Worm (Caenorhabditis elegans) whole organism, L1 larva: ENCODE results near the gene C25H3.17.

Source experiments
- alr-1 ChIP-seq: fragments of 200-800 bp; sonication (Bioruptor generic); optimal IDR thresholded peaks from 2 replicates; lab custom pipeline; 2018; ENCODE audit warnings: borderline replicate concordance, mild to moderate bottlenecking, missing genetic modification characterization, missing compliant biosample characterization
- egl-27 ChIP-seq, 2 experiments: fragments of 150-350 bp in 1 of 2; sonication (generic microtip); optimal IDR thresholded peaks; 3 replicates each; lab custom pipeline; 2017 to 2018; ENCODE audit warnings: missing biosample characterization in 2 of 2, missing genetic modification characterization in 2 of 2, missing genetic modification reagents in 2 of 2
- elt-3 ChIP-seq, 6 experiments: fragments of 150-350 bp in 1 of 6; sonication (generic microtip); optimal IDR thresholded peaks; 2 replicates each; lab custom pipeline; 2017 to 2018; ENCODE audit warnings: missing biosample characterization in 6 of 6, missing genetic modification characterization in 6 of 6, inconsistent platforms in 1 of 6
- fkh-10 ChIP-seq: sonication (generic microtip); optimal IDR thresholded peaks from 2 replicates; lab custom pipeline; 2017; ENCODE audit warnings: missing biosample characterization, missing genetic modification reagents, missing genetic modification characterization
- jun-1 ChIP-seq: fragments of 150-350 bp; optimal IDR thresholded peaks from 2 replicates; lab custom pipeline; 2014; ENCODE audit warnings: missing biosample characterization, missing genetic modification reagents, missing genetic modification characterization
- lin-13 ChIP-seq: fragments of 150-350 bp; optimal IDR thresholded peaks from 2 replicates; lab custom pipeline; 2014; ENCODE audit warnings: missing biosample characterization, missing genetic modification reagents, missing genetic modification characterization
- lin-39 ChIP-seq: fragments of 150-350 bp; optimal IDR thresholded peaks from 2 replicates; lab custom pipeline; 2014; ENCODE audit warnings: missing biosample characterization, missing genetic modification reagents, missing genetic modification characterization
- lir-3 ChIP-seq: sonication (generic microtip); optimal IDR thresholded peaks from 2 replicates; lab custom pipeline; 2016; ENCODE audit warnings: mild to moderate bottlenecking, missing genetic modification characterization, moderate library complexity, missing compliant biosample characterization; ENCODE audit not compliant: poor library complexity
- mep-1 ChIP-seq: fragments of 150-350 bp; optimal IDR thresholded peaks from 2 replicates; lab custom pipeline; 2014; ENCODE audit warnings: missing biosample characterization, missing genetic modification characterization
- nhr-90 ChIP-seq: sonication (generic microtip); optimal IDR thresholded peaks from 2 replicates; lab custom pipeline; 2016; ENCODE audit warnings: mild to moderate bottlenecking, missing genetic modification characterization, missing compliant biosample characterization; ENCODE audit not compliant: poor library complexity
- unc-130 ChIP-seq: fragments of 150-350 bp; optimal IDR thresholded peaks from 2 replicates; lab custom pipeline; 2017; ENCODE audit warnings: missing biosample characterization, missing genetic modification characterization, inconsistent platforms
- unc-86 ChIP-seq: sonication (generic microtip); optimal IDR thresholded peaks from 2 replicates; lab custom pipeline; 2016; ENCODE audit warnings: missing genetic modification characterization, missing compliant biosample characterization
- ztf-11 ChIP-seq, 2 experiments: sonication (generic microtip); optimal IDR thresholded peaks; 2 replicates each; lab custom pipeline; 2016 to 2017; ENCODE audit warnings: missing genetic modification characterization in 2 of 2, missing biosample characterization in 1 of 2, missing compliant biosample characterization in 1 of 2

DNA sequence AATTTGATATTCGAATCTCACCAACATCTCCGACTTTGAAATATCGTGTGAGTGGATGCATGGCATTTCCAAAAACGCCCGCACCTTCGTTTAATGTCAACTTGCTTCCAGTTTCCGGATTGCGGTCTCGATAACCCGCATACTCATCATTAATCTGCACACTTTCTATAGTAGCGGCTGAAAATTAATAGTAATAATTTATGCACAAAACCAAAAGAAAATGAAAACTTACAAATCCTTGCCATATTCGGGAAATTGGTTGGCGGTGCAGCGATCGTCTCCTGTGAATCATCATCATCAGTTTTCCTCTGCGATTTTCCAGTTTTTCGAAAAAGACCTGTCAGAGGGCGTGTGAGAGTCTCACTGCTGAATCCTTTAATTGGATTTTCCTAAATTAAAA is 9.3 kb downstream of the C25H3.17 start:
- no peak for TF ChIP-seq mep-1 (tag; lab: Kevin White, UChicago)
- TF ChIP-seq jun-1 (tag; lab: Kevin White, UChicago), result no peak
- no peak for TF ChIP-seq egl-27 (tag; optimal IDR thresholded peaks at IDR 0.05; lab: Kevin White, UChicago)
- TF ChIP-seq fkh-10 (GFP tag; lab: Kevin White, UChicago), result no peak
- TF ChIP-seq lir-3 (tag; lab: Kevin White, UChicago), result no peak
- TF ChIP-seq unc-86 (tag; lab: Kevin White, UChicago), result no peak
- TF ChIP-seq unc-130 (tag; lab: Kevin White, UChicago), result no peak
- TF ChIP-seq lin-13 (GFP tag; lab: Kevin White, UChicago), result no peak
- TF ChIP-seq elt-3 (tag; optimal IDR thresholded peaks at IDR 0.05; lab: Kevin White, UChicago), result no peak
- no peak for TF ChIP-seq ztf-11 (tag; optimal IDR thresholded peaks at IDR 0.05; lab: Kevin White, UChicago)
- TF ChIP-seq lin-39, result no peak
- no peak for TF ChIP-seq alr-1 (tag; lab: Kevin White, UChicago)
- TF ChIP-seq nhr-90 (tag; lab: Kevin White, UChicago), result no peak
